Worm (Caenorhabditis elegans) whole organism, early embryonic: ENCODE data around the gene ptr-1.

Experiments
- B0310.2 ChIP-seq: sonication (generic microtip); optimal IDR thresholded peaks from 2 replicates; lab custom pipeline; 2016; ENCODE audit warnings: mild to moderate bottlenecking, missing genetic modification characterization, missing compliant biosample characterization
- F13C5.2 ChIP-seq: sonication (generic microtip); optimal IDR thresholded peaks from 2 replicates; lab custom pipeline; 2017; ENCODE audit warnings: mild to moderate bottlenecking, missing genetic modification characterization, inconsistent platforms, missing compliant biosample characterization
- aly-1 ChIP-seq: sonication (generic microtip); optimal IDR thresholded peaks from 2 replicates; lab custom pipeline; 2016; ENCODE audit warnings: missing genetic modification characterization, missing compliant biosample characterization
- ama-1 ChIP-seq: fragments of 150-350 bp; optimal IDR thresholded peaks from 2 replicates; lab custom pipeline; 2014
- ceh-13 ChIP-seq: fragments of 200-800 bp; sonication (Bioruptor generic); optimal IDR thresholded peaks from 2 replicates; lab custom pipeline; 2018; ENCODE audit warnings: mild to moderate bottlenecking, missing genetic modification characterization, missing compliant biosample characterization
- ceh-36 ChIP-seq: sonication (generic microtip); optimal IDR thresholded peaks from 2 replicates; lab custom pipeline; 2016; ENCODE audit warnings: missing genetic modification characterization, inconsistent platforms, missing compliant biosample characterization
- ets-7 ChIP-seq: sonication (generic microtip); optimal IDR thresholded peaks from 2 replicates; lab custom pipeline; 2016; ENCODE audit warnings: missing genotype, missing genetic modification characterization, missing compliant biosample characterization
- flt-1 ChIP-seq: fragments of 200-800 bp; sonication (Bioruptor generic); IDR thresholded peaks from 2 replicates; pipeline ENCODE4 v1.3.6; 2022; ENCODE audit warnings: missing genetic modification characterization, missing compliant biosample characterization
- hmbx-1 ChIP-seq: sonication (generic microtip); optimal IDR thresholded peaks from 2 replicates; lab custom pipeline; 2016; ENCODE audit warnings: mild to moderate bottlenecking, missing genetic modification characterization, missing compliant biosample characterization
- hmg-4 ChIP-seq: fragments of 200-800 bp; sonication (Bioruptor generic); optimal IDR thresholded peaks from 2 replicates; lab custom pipeline; 2018; ENCODE audit warnings: mild to moderate bottlenecking, missing genetic modification characterization, missing compliant biosample characterization
- hnd-1 ChIP-seq: sonication (generic microtip); optimal IDR thresholded peaks from 2 replicates; lab custom pipeline; 2016; ENCODE audit warnings: missing genetic modification characterization, missing compliant biosample characterization
- pes-1 ChIP-seq: fragments of 200-800 bp; sonication (Bioruptor generic); IDR thresholded peaks from 2 replicates; pipeline ENCODE4 v1.3.6; 2022; ENCODE audit warnings: missing genetic modification reagents, missing genetic modification characterization, missing compliant biosample characterization
- scrt-1 ChIP-seq: fragments of 200-800 bp; sonication (Bioruptor generic); IDR thresholded peaks from 2 replicates; pipeline ENCODE4 v1.3.6; 2022; ENCODE audit warnings: missing genetic modification characterization, missing compliant biosample characterization
- sea-1 ChIP-seq: fragments of 200-800 bp; sonication (Bioruptor generic); conservative IDR thresholded peaks from 2 replicates; pipeline ENCODE4 v1.3.6; 2022; ENCODE audit warnings: missing genetic modification characterization, missing compliant biosample characterization
- tbx-11 ChIP-seq: fragments of 200-800 bp; sonication (Bioruptor generic); IDR thresholded peaks from 2 replicates; pipeline ENCODE4 v1.3.6; 2022; ENCODE audit warnings: missing genetic modification characterization, missing compliant biosample characterization
- tbx-37 ChIP-seq: fragments of 200-800 bp; sonication (Bioruptor generic); conservative IDR thresholded peaks from 2 replicates; pipeline ENCODE4 v1.3.6; 2022; ENCODE audit warnings: missing genetic modification reagents, missing genetic modification characterization, missing compliant biosample characterization
- tra-4 ChIP-seq: sonication (generic microtip); optimal IDR thresholded peaks from 2 replicates; lab custom pipeline; 2017; ENCODE audit warnings: missing genetic modification characterization, missing compliant biosample characterization

ptr-1 gene

ce11 chrV:9155616-9156015, 25.9 kb downstream of the ptr-1 start:
- TF ChIP-seq scrt-1: no peak
- TF ChIP-seq F13C5.2 (tag; lab: Kevin White, UChicago): no peak
- TF ChIP-seq tbx-37: no peak
- no peak for TF ChIP-seq ama-1 (lab: Kevin White, UChicago)
- no peak for TF ChIP-seq tra-4
- no peak for TF ChIP-seq flt-1 (GFP tag; lab: Robert Waterston, UW)
- TF ChIP-seq ets-7 (tag; lab: Kevin White, UChicago): no peak

ce11 chrV:9154772-9155171, 26.7 kb downstream of the ptr-1 start, which contains the start of gene B0222.5:
Gene B0222.5 (minus strand): TSS chrV:9154872.
- TF ChIP-seq sea-1 (GFP tag; lab: Robert Waterston, UW) (no peak), hmg-4 (GFP tag; lab: Kevin White, UChicago) (no peak), pes-1 (GFP tag; lab: Robert Waterston, UW) (no peak), tbx-11 (no peak), ets-7 (tag; lab: Kevin White, UChicago) (no peak), B0310.2 (tag; lab: Kevin White, UChicago) (no peak), tra-4 (no peak)

- TF ChIP-seq tbx-37 (no peak), hmg-4 (GFP tag; lab: Kevin White, UChicago) (no peak), flt-1 (GFP tag; lab: Robert Waterston, UW) (no peak), B0310.2 (tag; lab: Kevin White, UChicago) (no peak), ceh-13 (GFP tag; lab: Kevin White, UChicago) (no peak), hnd-1 (tag; lab: Kevin White, UChicago) (no peak), F13C5.2 (tag; lab: Kevin White, UChicago) (no peak), ets-7 (tag; lab: Kevin White, UChicago) (no peak), sea-1 (GFP tag; lab: Robert Waterston, UW) (no peak), ceh-36 (tag; lab: Kevin White, UChicago) (no peak), tra-4 (no peak), aly-1 (tag; lab: Kevin White, UChicago) (no peak), scrt-1 (no peak), hmbx-1 (no peak), ama-1 (lab: Kevin White, UChicago) (no peak), pes-1 (GFP tag; lab: Robert Waterston, UW) (no peak), tbx-11 (no peak)
Observed at ce11 chrV:9152339-9152738, 29.2 kb downstream of the ptr-1 start.

- no peak for TF ChIP-seq tbx-11
- no peak for TF ChIP-seq F13C5.2 (tag; lab: Kevin White, UChicago)
- no peak for TF ChIP-seq ama-1 (lab: Kevin White, UChicago)
- no peak for TF ChIP-seq tra-4
- TF ChIP-seq ceh-36 (tag; lab: Kevin White, UChicago): no peak
- TF ChIP-seq ets-7 (tag; lab: Kevin White, UChicago): no peak
- TF ChIP-seq hnd-1 (tag; lab: Kevin White, UChicago): no peak
- TF ChIP-seq flt-1 (GFP tag; lab: Robert Waterston, UW): no peak
- TF ChIP-seq hmg-4 (GFP tag; lab: Kevin White, UChicago): no peak
- no peak for TF ChIP-seq aly-1 (tag; lab: Kevin White, UChicago)
- TF ChIP-seq B0310.2 (tag; lab: Kevin White, UChicago): no peak
Observed at ce11 chrV:9148151-9148550, 33.4 kb downstream of the ptr-1 start.

- TF ChIP-seq tbx-11 (no peak), ets-7 (tag; lab: Kevin White, UChicago) (no peak), ama-1 (lab: Kevin White, UChicago) (no peak), hmbx-1 (no peak), scrt-1 (no peak), pes-1 (GFP tag; lab: Robert Waterston, UW) (no peak), tbx-37 (no peak), ceh-13 (GFP tag; lab: Kevin White, UChicago) (no peak), F13C5.2 (tag; lab: Kevin White, UChicago) (no peak), hmg-4 (GFP tag; lab: Kevin White, UChicago) (no peak), flt-1 (GFP tag; lab: Robert Waterston, UW) (no peak), aly-1 (tag; lab: Kevin White, UChicago) (no peak), ceh-36 (tag; lab: Kevin White, UChicago) (no peak), sea-1 (GFP tag; lab: Robert Waterston, UW) (no peak), tra-4 (no peak), B0310.2 (tag; lab: Kevin White, UChicago) (no peak)
Observed at ce11 chrV:9146849-9147557, 34.5 kb downstream of the ptr-1 start, which contains the start of gene spl-2. Gene spl-2 (minus strand): TSS chrV:9146899.

- no peak for TF ChIP-seq tbx-37
- TF ChIP-seq ets-7 (tag; lab: Kevin White, UChicago): no peak
- no peak for TF ChIP-seq F13C5.2 (tag; lab: Kevin White, UChicago)
- TF ChIP-seq B0310.2 (tag; lab: Kevin White, UChicago): no peak
- TF ChIP-seq ceh-36 (tag; lab: Kevin White, UChicago): no peak
- no peak for TF ChIP-seq scrt-1
- no peak for TF ChIP-seq hnd-1 (tag; lab: Kevin White, UChicago)
- TF ChIP-seq tbx-11: no peak
- no peak for TF ChIP-seq hmg-4 (GFP tag; lab: Kevin White, UChicago)
- TF ChIP-seq tra-4: no peak
- no peak for TF ChIP-seq pes-1 (GFP tag; lab: Robert Waterston, UW)
- TF ChIP-seq hmbx-1: no peak
- TF ChIP-seq ceh-13 (GFP tag; lab: Kevin White, UChicago): no peak
- no peak for TF ChIP-seq aly-1 (tag; lab: Kevin White, UChicago)
- no peak for TF ChIP-seq ama-1 (lab: Kevin White, UChicago)
- TF ChIP-seq sea-1 (GFP tag; lab: Robert Waterston, UW): no peak
Observed at ce11 chrV:9146196-9146595, 35.3 kb downstream of the ptr-1 start.

- TF ChIP-seq F13C5.2 (tag; lab: Kevin White, UChicago): no peak
- TF ChIP-seq ama-1 (lab: Kevin White, UChicago): no peak
- no peak for TF ChIP-seq hmg-4 (GFP tag; lab: Kevin White, UChicago)
- TF ChIP-seq pes-1 (GFP tag; lab: Robert Waterston, UW): no peak
- TF ChIP-seq flt-1 (GFP tag; lab: Robert Waterston, UW): no peak
- TF ChIP-seq sea-1 (GFP tag; lab: Robert Waterston, UW): no peak
- TF ChIP-seq tbx-11: no peak
Observed at ce11 chrV:9143896-9144295, 37.6 kb downstream of the ptr-1 start.
